Worm (Caenorhabditis elegans) whole organism, L2 larva: ENCODE data around the gene C24H12.4.

Experiments used
- ceh-82 ChIP-seq: fragments of 150-350 bp; optimal IDR thresholded peaks from 2 replicates; lab custom pipeline; 2014; ENCODE audit warnings: missing biosample characterization, missing genetic modification characterization
- elt-3 ChIP-seq: sonication (generic microtip); optimal IDR thresholded peaks from 2 replicates; lab custom pipeline; 2017; ENCODE audit warnings: missing biosample characterization, missing genetic modification characterization
- fos-1 ChIP-seq: fragments of 150-350 bp; optimal IDR thresholded peaks from 2 replicates; lab custom pipeline; 2014; ENCODE audit warnings: missing biosample characterization, missing genetic modification characterization
- lin-13 ChIP-seq: fragments of 150-350 bp; optimal IDR thresholded peaks from 2 replicates; lab custom pipeline; 2014; ENCODE audit warnings: missing biosample characterization, missing genetic modification reagents, missing genetic modification characterization
- lin-39 ChIP-seq: fragments of 150-350 bp; optimal IDR thresholded peaks from 2 replicates; lab custom pipeline; 2014; ENCODE audit warnings: missing biosample characterization, missing genetic modification reagents, missing genetic modification characterization
- nhr-237 ChIP-seq: fragments of 150-350 bp; optimal IDR thresholded peaks from 2 replicates; lab custom pipeline; 2014; ENCODE audit warnings: missing biosample characterization, missing genetic modification characterization
- skn-1 ChIP-seq: sonication (generic microtip); optimal IDR thresholded peaks from 2 replicates; lab custom pipeline; 2017; ENCODE audit warnings: missing biosample characterization, missing genetic modification characterization
- snpc-4 ChIP-seq: fragments of 150-350 bp; optimal IDR thresholded peaks from 2 replicates; lab custom pipeline; 2014; ENCODE audit warnings: missing biosample characterization, missing genetic modification characterization
- unc-62 ChIP-seq: fragments of 150-350 bp; optimal IDR thresholded peaks from 2 replicates; lab custom pipeline; 2014; ENCODE audit warnings: missing biosample characterization, missing genetic modification reagents, missing genetic modification characterization

DNA sequence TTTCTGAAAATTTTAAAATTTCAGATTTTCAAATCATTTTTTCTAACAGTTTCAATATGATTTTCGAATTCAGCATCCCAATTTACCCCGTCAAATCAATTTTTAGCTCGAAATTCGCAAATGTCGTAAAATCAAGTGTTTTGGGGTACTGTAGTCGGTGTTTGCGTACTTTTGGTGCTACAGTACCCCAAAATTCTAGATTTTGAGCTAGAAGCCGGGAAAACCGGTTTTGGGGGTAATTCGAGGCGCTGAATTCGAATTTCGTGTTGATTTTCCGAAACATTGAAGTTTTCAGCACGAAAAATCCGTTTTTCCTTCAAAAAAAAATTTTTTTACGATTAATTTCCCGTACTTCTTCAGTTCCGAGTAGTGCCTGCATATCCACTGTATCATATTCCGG, 45.3 kb downstream of the C24H12.4 start:
- TF ChIP-seq fos-1 (tag; lab: Kevin White, UChicago) (no peak), lin-13 (GFP tag; lab: Kevin White, UChicago) (peak; percentile 60), snpc-4 (no peak), skn-1 (no peak), nhr-237 (tag; lab: Kevin White, UChicago) (no peak), lin-39 (tag; lab: Kevin White, UChicago) (no peak), elt-3 (no peak), ceh-82 (tag; lab: Kevin White, UChicago) (no peak), unc-62 (GFP tag; lab: Kevin White, UChicago) (no peak)
